Fruit fly (Drosophila melanogaster) whole organism, embryonic: Measurements from ENCODE around the gene CG43165.
A peak's percentile ranks its signal among the peaks of the same experiment; 100 is the strongest.

Source experiments
- Asciz ChIP-seq: fragments of 200-800 bp; sonication (Bioruptor generic); optimal IDR thresholded peaks from 2 replicates; lab custom pipeline; 2017; ENCODE audit warnings: missing biosample characterization, mild to moderate bottlenecking, missing genetic modification characterization, missing genetic modification reagents
- CG11398 ChIP-seq: fragments of 200-800 bp; sonication (Bioruptor generic); optimal IDR thresholded peaks from 2 replicates; lab custom pipeline; 2016; ENCODE audit warnings: missing biosample characterization, missing genetic modification characterization
- CG11504 ChIP-seq: fragments of 200-800 bp; sonication (Bioruptor generic); optimal IDR thresholded peaks from 3 replicates; lab custom pipeline; 2019; ENCODE audit warnings: missing biosample characterization, mild to moderate bottlenecking, missing genetic modification characterization, moderate library complexity
- CG12236 ChIP-seq: fragments of 200-800 bp; sonication (Bioruptor generic); optimal IDR thresholded peaks from 2 replicates; lab custom pipeline; 2016; ENCODE audit warnings: missing biosample characterization, missing genetic modification characterization
- CG15514 ChIP-seq: fragments of 200-800 bp; sonication (Bioruptor generic); optimal IDR thresholded peaks from 3 replicates; lab custom pipeline; 2017; ENCODE audit warnings: missing biosample characterization, missing genetic modification characterization, mild to moderate bottlenecking, moderate library complexity, missing genetic modification reagents
- CG16779 ChIP-seq: fragments of 200-800 bp; sonication (Bioruptor generic); IDR thresholded peaks from 2 replicates; pipeline ENCODE4 v1.3.6; 2022; ENCODE audit warnings: missing biosample characterization, missing genetic modification characterization
- CG17359 ChIP-seq: fragments of 200-800 bp; sonication (Bioruptor generic); optimal IDR thresholded peaks from 3 replicates; lab custom pipeline; 2018; ENCODE audit warnings: missing biosample characterization, mild to moderate bottlenecking, missing genetic modification characterization, moderate library complexity
- CG17385 ChIP-seq: fragments of 200-800 bp; sonication (Bioruptor generic); optimal IDR thresholded peaks from 3 replicates; lab custom pipeline; 2018; ENCODE audit warnings: missing biosample characterization, mild to moderate bottlenecking, missing genetic modification characterization
- CG1832 ChIP-seq: fragments of 200-800 bp; sonication (Bioruptor generic); optimal IDR thresholded peaks from 2 replicates; lab custom pipeline; 2017; ENCODE audit warnings: missing biosample characterization, mild to moderate bottlenecking, missing genetic modification characterization, inconsistent platforms
- CG18476 ChIP-seq: fragments of 200-800 bp; sonication (Bioruptor generic); optimal IDR thresholded peaks from 2 replicates; lab custom pipeline; 2016; ENCODE audit warnings: missing biosample characterization, mild to moderate bottlenecking, missing genetic modification characterization
- CG18599 ChIP-seq: fragments of 200-800 bp; sonication (Bioruptor generic); optimal IDR thresholded peaks from 3 replicates; lab custom pipeline; 2017; ENCODE audit warnings: missing biosample characterization, missing genetic modification characterization, mild to moderate bottlenecking, moderate library complexity, missing genetic modification reagents
- CG18619 ChIP-seq: fragments of 200-800 bp; sonication (Bioruptor generic); optimal IDR thresholded peaks from 3 replicates; lab custom pipeline; 2017; ENCODE audit warnings: missing biosample characterization, mild to moderate bottlenecking, missing genetic modification characterization
- CG18764 ChIP-seq: fragments of 200-800 bp; sonication (Bioruptor generic); optimal IDR thresholded peaks from 3 replicates; lab custom pipeline; 2016; ENCODE audit warnings: missing biosample characterization, missing genetic modification characterization
- CG2120 ChIP-seq: fragments of 200-800 bp; sonication (Bioruptor generic); optimal IDR thresholded peaks from 3 replicates; lab custom pipeline; 2016; ENCODE audit warnings: missing biosample characterization, missing genetic modification characterization
- CG2199 ChIP-seq: fragments of 200-800 bp; sonication (Bioruptor generic); IDR thresholded peaks from 3 replicates; pipeline ENCODE4 v1.3.6; 2022; ENCODE audit warnings: missing biosample characterization, missing genetic modification characterization
- CG4820 ChIP-seq: fragments of 200-800 bp; sonication (Bioruptor generic); optimal IDR thresholded peaks from 3 replicates; lab custom pipeline; 2016; ENCODE audit warnings: missing biosample characterization, missing genetic modification characterization
- CG7556 ChIP-seq: fragments of 200-800 bp; sonication (Bioruptor generic); optimal IDR thresholded peaks from 2 replicates; lab custom pipeline; 2017; ENCODE audit warnings: missing biosample characterization, mild to moderate bottlenecking, missing genetic modification characterization
- CG7839 ChIP-seq: fragments of 200-800 bp; sonication (Bioruptor generic); optimal IDR thresholded peaks from 3 replicates; lab custom pipeline; 2018; ENCODE audit warnings: missing biosample characterization, mild to moderate bottlenecking, missing genetic modification characterization, moderate library complexity
- CG8765 ChIP-seq: fragments of 200-800 bp; sonication (Bioruptor generic); IDR thresholded peaks from 2 replicates; pipeline ENCODE4 v1.3.6; 2022; ENCODE audit warnings: missing biosample characterization, missing genetic modification characterization
- CG9727 ChIP-seq: fragments of 200-800 bp; sonication (Bioruptor generic); optimal IDR thresholded peaks from 3 replicates; lab custom pipeline; 2017; ENCODE audit warnings: missing biosample characterization, mild to moderate bottlenecking, missing genetic modification characterization
- CoRest ChIP-seq: fragments of 200-800 bp; sonication (Bioruptor generic); optimal IDR thresholded peaks from 3 replicates; lab custom pipeline; 2018; ENCODE audit warnings: missing biosample characterization, mild to moderate bottlenecking, missing genetic modification characterization, moderate library complexity
- Ets65A ChIP-seq: fragments of 200-800 bp; sonication (Bioruptor generic); peaks from one replicate; lab custom pipeline; 2016; ENCODE audit warnings: missing biosample characterization, missing genetic modification characterization
- Fer3 ChIP-seq: fragments of 200-800 bp; sonication (Bioruptor generic); optimal IDR thresholded peaks from 2 replicates; lab custom pipeline; 2018; ENCODE audit warnings: missing biosample characterization, mild to moderate bottlenecking, missing genetic modification characterization, moderate library complexity
- Gsc ChIP-seq: fragments of 200-800 bp; sonication (Bioruptor generic); IDR thresholded peaks from 2 replicates; pipeline ENCODE4 v1.3.6; 2022; ENCODE audit warnings: missing biosample characterization, missing genetic modification characterization
- Hmr ChIP-seq: fragments of 200-800 bp; sonication (Bioruptor generic); optimal IDR thresholded peaks from 3 replicates; lab custom pipeline; 2017; ENCODE audit warnings: mild to moderate bottlenecking, missing biosample characterization, missing genetic modification reagents, missing genetic modification characterization
- Neu2 ChIP-seq: fragments of 200-800 bp; sonication (Bioruptor generic); optimal IDR thresholded peaks from 3 replicates; lab custom pipeline; 2016; ENCODE audit warnings: missing biosample characterization, missing genetic modification characterization, borderline replicate concordance
- Pdp1 ChIP-seq, 2 experiments: fragments of 200-800 bp; sonication (Bioruptor generic); optimal IDR thresholded peaks; 3 replicates each; lab custom pipeline; 2016; ENCODE audit warnings: missing biosample characterization in 2 of 2, missing genetic modification characterization in 2 of 2, mild to moderate bottlenecking in 1 of 2, moderate library complexity in 1 of 2
- Scr ChIP-seq: fragments of 200-800 bp; sonication (Bioruptor generic); IDR thresholded peaks from 2 replicates; pipeline ENCODE4 v1.3.6; 2022; ENCODE audit warnings: missing biosample characterization, missing genetic modification characterization; ENCODE audit not compliant: partially characterized antibody
- btn ChIP-seq: fragments of 200-800 bp; sonication (Bioruptor generic); optimal IDR thresholded peaks from 2 replicates; lab custom pipeline; 2016; ENCODE audit warnings: missing biosample characterization, missing genetic modification characterization
- caup ChIP-seq: fragments of 200-800 bp; sonication (Bioruptor generic); optimal IDR thresholded peaks from 3 replicates; lab custom pipeline; 2017; ENCODE audit warnings: missing biosample characterization, mild to moderate bottlenecking, missing genetic modification characterization, moderate library complexity; ENCODE audit not compliant: severe bottlenecking
- crc ChIP-seq: fragments of 200-800 bp; sonication (Bioruptor generic); optimal IDR thresholded peaks from 2 replicates; lab custom pipeline; 2016; ENCODE audit warnings: missing biosample characterization, missing genetic modification characterization
- cwo ChIP-seq: fragments of 200-800 bp; sonication (Bioruptor generic); optimal IDR thresholded peaks from 3 replicates; lab custom pipeline; 2017; ENCODE audit warnings: missing biosample characterization, missing genetic modification characterization, mild to moderate bottlenecking, moderate library complexity, missing genetic modification reagents
- dpn ChIP-seq, 2 experiments: fragments of 200-800 bp; sonication (Bioruptor generic); optimal IDR thresholded peaks; 3 replicates each; lab custom pipeline; 2016; ENCODE audit warnings: missing biosample characterization in 2 of 2, missing genetic modification characterization in 2 of 2
- en ChIP-seq: fragments of 200-800 bp; sonication (Bioruptor generic); optimal IDR thresholded peaks from 2 replicates; lab custom pipeline; 2016; ENCODE audit warnings: missing biosample characterization, missing genetic modification characterization
- fd64A ChIP-seq: fragments of 200-800 bp; sonication (Bioruptor generic); optimal IDR thresholded peaks from 3 replicates; lab custom pipeline; 2018; ENCODE audit warnings: missing biosample characterization, mild to moderate bottlenecking, missing genetic modification characterization
- gem ChIP-seq: fragments of 200-800 bp; sonication (Bioruptor generic); optimal IDR thresholded peaks from 2 replicates; lab custom pipeline; 2019; ENCODE audit warnings: missing biosample characterization, mild to moderate bottlenecking, missing genetic modification characterization, moderate library complexity
- grau ChIP-seq: fragments of 200-800 bp; optimal IDR thresholded peaks from 3 replicates; lab custom pipeline; 2019; ENCODE audit warnings: missing biosample characterization, mild to moderate bottlenecking, missing genetic modification characterization, moderate library complexity
- gro ChIP-seq: fragments of 200-800 bp; sonication (Bioruptor generic); optimal IDR thresholded peaks from 2 replicates; lab custom pipeline; 2016; ENCODE audit warnings: missing biosample characterization, missing genetic modification characterization
- hkb ChIP-seq, 2 experiments: fragments of 200-800 bp in 1 of 2; fragments of >200 bp in 1 of 2; sonication (Bioruptor generic) in 1 of 2; IDR thresholded peaks in 1 of 2; optimal IDR thresholded peaks in 1 of 2; 2 replicates each; pipeline versions ENCODE4 v1.3.6 to Lab custom; 2017 to 2022; ENCODE audit warnings: missing biosample characterization in 1 of 2, missing genetic modification characterization in 1 of 2
- lilli ChIP-seq: fragments of 200-800 bp; sonication (Bioruptor generic); optimal IDR thresholded peaks from 3 replicates; lab custom pipeline; 2016; ENCODE audit warnings: missing biosample characterization, missing genetic modification characterization
- lmd ChIP-seq: fragments of 200-800 bp; sonication (Bioruptor generic); IDR thresholded peaks from 2 replicates; pipeline ENCODE4 v1.3.6; 2022; ENCODE audit warnings: missing biosample characterization, missing genetic modification characterization
- peb ChIP-seq: fragments of 200-800 bp; sonication (Bioruptor generic); IDR thresholded peaks from 2 replicates; pipeline ENCODE4 v1.3.6; 2022; ENCODE audit warnings: missing biosample characterization, missing genetic modification characterization
- rib ChIP-seq: fragments of 200-800 bp; sonication (Bioruptor generic); IDR thresholded peaks from 2 replicates; pipeline ENCODE4 v1.3.6; 2022; ENCODE audit warnings: missing biosample characterization, missing genetic modification characterization
- row ChIP-seq: fragments of 200-800 bp; sonication (Bioruptor generic); IDR thresholded peaks from 3 replicates; pipeline ENCODE4 v1.3.6; 2022; ENCODE audit warnings: missing biosample characterization, missing genetic modification characterization
- slou ChIP-seq: fragments of 200-800 bp; sonication (Bioruptor generic); optimal IDR thresholded peaks from 3 replicates; lab custom pipeline; 2016; ENCODE audit warnings: missing biosample characterization, missing genetic modification characterization
- stc ChIP-seq: fragments of 200-800 bp; sonication (Bioruptor generic); IDR thresholded peaks from 2 replicates; pipeline ENCODE4 v1.3.6; 2022; ENCODE audit warnings: missing biosample characterization, missing genetic modification characterization
- stwl ChIP-seq: fragments of 200-800 bp; sonication (Bioruptor generic); optimal IDR thresholded peaks from 3 replicates; lab custom pipeline; 2018; ENCODE audit warnings: missing biosample characterization, mild to moderate bottlenecking, missing genetic modification characterization, moderate library complexity
- tll ChIP-seq, 2 experiments: fragments of 200-800 bp in 1 of 2; fragments of >200 bp in 1 of 2; sonication (Bioruptor generic) in 1 of 2; optimal IDR thresholded peaks; 2 replicates each; lab custom pipeline; 2017 to 2019; ENCODE audit warnings: missing biosample characterization in 2 of 2, missing genetic modification characterization in 2 of 2, mild to moderate bottlenecking in 1 of 2, moderate library complexity in 1 of 2
- zf30C ChIP-seq: fragments of 200-800 bp; sonication (Bioruptor generic); optimal IDR thresholded peaks from 3 replicates; lab custom pipeline; 2018; ENCODE audit warnings: missing biosample characterization, mild to moderate bottlenecking, missing genetic modification characterization

The CG43165 gene

dm6 chr2L:3694920-3695319 is at the start of gene CG43165:
TSS of gene CG43165 (minus strand) at chr2L:3695020.
- TF ChIP-seq CG8765 (GFP tag; lab: Robert Waterston, UW) (peak; percentile 22; the same call in 1 of the 2 replicates), CG12236 (GFP tag; lab: Kevin White, UChicago) (no peak), CG18619 (no peak), CG18476 (no peak), stc (GFP tag; lab: Robert Waterston, UW) (no peak), Asciz (GFP tag; lab: Kevin White, UChicago) (no peak), CG1832 (GFP tag; lab: Kevin White, UChicago) (no peak), CG18764 (GFP tag; lab: Kevin White, UChicago) (no peak), hkb (optimal IDR thresholded peaks at IDR 0.05; lab: Kevin White, UChicago) (no peak), hkb (GFP tag; IDR thresholded peaks at IDR 0.05; lab: Robert Waterston, UW) (no peak), CG16779 (GFP tag; lab: Robert Waterston, UW) (no peak), crc (GFP tag; lab: Kevin White, UChicago) (no peak), tll (GFP tag; optimal IDR thresholded peaks at IDR 0.05; lab: Kevin White, UChicago) (no peak), CG17359 (tag; lab: Kevin White, UChicago) (no peak), Pdp1 (GFP tag; optimal IDR thresholded peaks at IDR 0.05; lab: Kevin White, UChicago) (peak in 1 of 2 experiments; percentile 12)

dm6 chr2L:3740443-3740842 is 45.6 kb upstream of the CG43165 start:
- peak; percentile 46 for TF ChIP-seq grau (tag; lab: Kevin White, UChicago)
- peak; percentile 3 for TF ChIP-seq slou (GFP tag; lab: Kevin White, UChicago)
- no peak for TF ChIP-seq CG2199
- TF ChIP-seq fd64A (GFP tag; lab: Kevin White, UChicago), result no peak
- TF ChIP-seq Hmr (GFP tag; lab: Kevin White, UChicago), result peak; percentile 51
- TF ChIP-seq CG2120 (GFP tag; lab: Kevin White, UChicago), result peak; percentile 50
- no peak for TF ChIP-seq en (GFP tag; lab: Kevin White, UChicago)
- TF ChIP-seq lilli (GFP tag; lab: Kevin White, UChicago), result peak; percentile 9
- TF ChIP-seq Neu2 (GFP tag; lab: Kevin White, UChicago), result no peak
- TF ChIP-seq Gsc (GFP tag; lab: Robert Waterston, UW), result no peak
- peak; percentile 3 for TF ChIP-seq stwl
- peak; percentile 51 for TF ChIP-seq CG11504 (tag; lab: Kevin White, UChicago)
- no peak for TF ChIP-seq CG4820 (GFP tag; lab: Kevin White, UChicago)
- no peak for TF ChIP-seq Scr (GFP tag; lab: Robert Waterston, UW)
- TF ChIP-seq CG9727, result no peak
- peak; percentile 2 for TF ChIP-seq caup (GFP tag; lab: Kevin White, UChicago)
- peak; percentile 26 for TF ChIP-seq CG15514 (GFP tag; lab: Kevin White, UChicago)
- TF ChIP-seq CG17385 (GFP tag; lab: Kevin White, UChicago), result peak; percentile 20
- peak; percentile 46 for TF ChIP-seq CG7839 (tag; lab: Kevin White, UChicago)
- peak; percentile 11; the same call in 1 of the 2 replicates for TF ChIP-seq lmd (GFP tag; lab: Robert Waterston, UW)
- peak; percentile 53 for TF ChIP-seq CG18599 (GFP tag; lab: Kevin White, UChicago)
- TF ChIP-seq Fer3 (tag; lab: Kevin White, UChicago), result peak; percentile 12
- peak; percentile 2 for TF ChIP-seq gro (GFP tag; lab: Kevin White, UChicago)
- no peak for TF ChIP-seq Ets65A
- no peak for TF ChIP-seq rib (GFP tag; lab: Robert Waterston, UW)
- TF ChIP-seq CG11398 (GFP tag; lab: Kevin White, UChicago), result no peak
- peak; percentile 52; the same call in 2 of the 3 replicates for TF ChIP-seq row (GFP tag; lab: Robert Waterston, UW)
- peak in 1 of 2 experiments; percentile 14 for TF ChIP-seq dpn (GFP tag; optimal IDR thresholded peaks at IDR 0.05; lab: Kevin White, UChicago)
- no peak for TF ChIP-seq peb
- peak; percentile 35 for TF ChIP-seq CG7556
- TF ChIP-seq zf30C (GFP tag; lab: Kevin White, UChicago), result peak; percentile 66
- peak; percentile 12 for TF ChIP-seq cwo (GFP tag; lab: Kevin White, UChicago)
- TF ChIP-seq btn, result no peak
- TF ChIP-seq CoRest (tag; lab: Kevin White, UChicago), result peak; percentile 12
- TF ChIP-seq gem, result peak; percentile 42
